Fruit fly (Drosophila melanogaster) whole organism, adult: ENCODE data around the gene CG16713.

ENCODE experiments used
- Crg-1 ChIP-seq: fragments of 200-800 bp; sonication (Bioruptor generic); optimal IDR thresholded peaks from 2 replicates; lab custom pipeline; 2016; ENCODE audit warnings: missing biosample characterization, missing genetic modification characterization
- Mnt ChIP-seq: fragments of 200-800 bp; sonication (Bioruptor generic); optimal IDR thresholded peaks from 2 replicates; lab custom pipeline; 2016; ENCODE audit warnings: missing biosample characterization, mild to moderate bottlenecking, missing genetic modification characterization
- cic ChIP-seq: fragments of 200-800 bp; sonication (Bioruptor generic); optimal IDR thresholded peaks from 2 replicates; lab custom pipeline; 2017; ENCODE audit warnings: missing biosample characterization, mild to moderate bottlenecking, missing genetic modification characterization, moderate library complexity

DNA sequence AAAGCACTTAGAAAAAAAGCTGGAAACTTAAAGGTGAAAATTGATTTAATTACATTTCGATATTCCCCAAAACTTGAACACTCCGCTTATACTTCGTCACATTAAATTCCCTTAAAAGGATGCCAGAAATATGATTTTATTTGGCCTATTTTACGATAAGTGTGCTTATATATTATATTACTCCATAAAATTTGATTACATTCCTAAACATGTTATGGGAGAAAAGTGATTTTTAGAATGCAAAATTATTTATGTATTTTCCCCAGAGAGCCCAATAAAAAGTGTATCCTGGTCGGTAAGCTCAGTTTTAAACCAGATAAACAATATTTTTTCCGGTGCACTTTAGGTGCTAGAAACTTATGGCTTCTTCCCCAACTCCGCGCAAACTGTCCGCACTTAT lies 42.5 kb upstream of the CG16713 start:
- no peak for TF ChIP-seq Mnt (GFP tag; lab: Kevin White, UChicago)
- TF ChIP-seq cic (GFP tag; lab: Kevin White, UChicago): no peak
- TF ChIP-seq Crg-1 (GFP tag; lab: Kevin White, UChicago): no peak
